Worm (Caenorhabditis elegans) whole organism, L3 larva: ENCODE results near the gene vglu-2.

ENCODE experiments used
- ZK546.5 ChIP-seq: sonication (generic microtip); optimal IDR thresholded peaks from 2 replicates; lab custom pipeline; 2017; ENCODE audit warnings: missing biosample characterization, missing genetic modification characterization
- aly-2 ChIP-seq: fragments of 150-350 bp; optimal IDR thresholded peaks from 2 replicates; lab custom pipeline; 2014; ENCODE audit warnings: missing biosample characterization, missing genetic modification characterization
- eor-1 ChIP-seq, 2 experiments: fragments of 150-350 bp; optimal IDR thresholded peaks; 2 replicates each; lab custom pipeline; 2014 to 2018; ENCODE audit warnings: missing biosample characterization in 2 of 2, missing genetic modification characterization in 2 of 2
- fkh-2 ChIP-seq: fragments of 150-350 bp; optimal IDR thresholded peaks from 2 replicates; lab custom pipeline; 2014; ENCODE audit warnings: missing biosample characterization, missing genetic modification reagents, missing genetic modification characterization
- nfya-1 ChIP-seq: sonication (generic microtip); optimal IDR thresholded peaks from 2 replicates; lab custom pipeline; 2017; ENCODE audit warnings: missing genetic modification characterization, mild to moderate bottlenecking, missing compliant biosample characterization, antibody characterized with exemption, moderate library complexity; ENCODE audit not compliant: insufficient read depth
- nhr-28 ChIP-seq: fragments of 150-350 bp; optimal IDR thresholded peaks from 2 replicates; lab custom pipeline; 2014; ENCODE audit warnings: missing biosample characterization, missing genetic modification characterization
- nhr-77 ChIP-seq: fragments of 150-350 bp; optimal IDR thresholded peaks from 2 replicates; lab custom pipeline; 2014; ENCODE audit warnings: missing biosample characterization, missing genetic modification characterization
- pqm-1 ChIP-seq: fragments of 150-350 bp; optimal IDR thresholded peaks from 2 replicates; lab custom pipeline; 2017; ENCODE audit warnings: missing biosample characterization, missing genetic modification characterization, inconsistent platforms
- unc-39 ChIP-seq: sonication (generic microtip); optimal IDR thresholded peaks from 4 replicates; lab custom pipeline; 2017; ENCODE audit warnings: missing biosample characterization, missing genetic modification characterization

ce11 chrIII:10332560-10332959 lies 37.6 kb downstream of the vglu-2 start, which contains the start of gene T07C4.12:
- TF ChIP-seq nfya-1 (tag; lab: Kevin White, UChicago) = no peak
- TF ChIP-seq ZK546.5 (tag; lab: Kevin White, UChicago) = no peak
- TF ChIP-seq nhr-77 (tag; lab: Kevin White, UChicago) = no peak
- no peak for TF ChIP-seq aly-2 (tag; lab: Kevin White, UChicago)
- TF ChIP-seq nhr-28 (tag; lab: Kevin White, UChicago) = no peak
- TF ChIP-seq unc-39 (tag; lab: Kevin White, UChicago) = no peak
- no peak for TF ChIP-seq eor-1 (tag; optimal IDR thresholded peaks at IDR 0.05; lab: Kevin White, UChicago)
- TF ChIP-seq pqm-1 = no peak
- no peak for TF ChIP-seq fkh-2 (tag; lab: Kevin White, UChicago)
